Fruit fly (Drosophila melanogaster) whole organism, adult: Measurements from ENCODE around the gene ph-d.

Source experiments
- CG11617 ChIP-seq: fragments of 200-800 bp; sonication (Bioruptor generic); optimal IDR thresholded peaks from 2 replicates; lab custom pipeline; 2017; ENCODE audit warnings: mild to moderate bottlenecking, missing biosample characterization, missing genetic modification reagents, missing genetic modification characterization
- CG12768 ChIP-seq: fragments of 200-800 bp; sonication (Bioruptor generic); optimal IDR thresholded peaks from 2 replicates; lab custom pipeline; 2017; ENCODE audit warnings: missing biosample characterization, missing genetic modification characterization, mild to moderate bottlenecking, moderate library complexity, missing genetic modification reagents
- CG14711 ChIP-seq: fragments of 200-800 bp; sonication (Bioruptor generic); optimal IDR thresholded peaks from 2 replicates; lab custom pipeline; 2018; ENCODE audit warnings: missing biosample characterization, mild to moderate bottlenecking, missing genetic modification characterization, moderate library complexity
- CG1620 ChIP-seq: fragments of 200-800 bp; sonication (Bioruptor generic); optimal IDR thresholded peaks from 2 replicates; lab custom pipeline; 2016; ENCODE audit warnings: missing biosample characterization, missing genetic modification characterization
- CG33017 ChIP-seq: fragments of 200-800 bp; sonication (Bioruptor generic); optimal IDR thresholded peaks from 2 replicates; lab custom pipeline; 2018; ENCODE audit warnings: missing biosample characterization, mild to moderate bottlenecking, missing genetic modification characterization, moderate library complexity
- CG5204 ChIP-seq: fragments of 200-800 bp; sonication (Bioruptor generic); optimal IDR thresholded peaks from 2 replicates; lab custom pipeline; 2016; ENCODE audit warnings: missing biosample characterization, missing genetic modification characterization
- CG7045 ChIP-seq: fragments of 200-800 bp; sonication (Bioruptor generic); optimal IDR thresholded peaks from 2 replicates; lab custom pipeline; 2017; ENCODE audit warnings: missing biosample characterization, mild to moderate bottlenecking, missing genetic modification characterization
- CG7101 ChIP-seq: fragments of 200-800 bp; sonication (Bioruptor generic); optimal IDR thresholded peaks from 2 replicates; lab custom pipeline; 2018; ENCODE audit warnings: missing biosample characterization, mild to moderate bottlenecking, missing genetic modification characterization, moderate library complexity
- Clk ChIP-seq: fragments of 200-800 bp; sonication (Bioruptor generic); optimal IDR thresholded peaks from 2 replicates; lab custom pipeline; 2017; ENCODE audit warnings: missing biosample characterization, missing genetic modification characterization
- Crg-1 ChIP-seq: fragments of 200-800 bp; sonication (Bioruptor generic); optimal IDR thresholded peaks from 2 replicates; lab custom pipeline; 2016; ENCODE audit warnings: missing biosample characterization, missing genetic modification characterization
- Hr96 ChIP-seq: fragments of 200-800 bp; sonication (Bioruptor generic); optimal IDR thresholded peaks from 2 replicates; lab custom pipeline; 2016; ENCODE audit warnings: missing biosample characterization, missing genetic modification characterization
- Mnt ChIP-seq: fragments of 200-800 bp; sonication (Bioruptor generic); optimal IDR thresholded peaks from 2 replicates; lab custom pipeline; 2016; ENCODE audit warnings: missing biosample characterization, mild to moderate bottlenecking, missing genetic modification characterization
- bab1 ChIP-seq: fragments of 200-800 bp; sonication (Bioruptor generic); optimal IDR thresholded peaks from 3 replicates; lab custom pipeline; 2019; ENCODE audit warnings: missing biosample characterization, mild to moderate bottlenecking, missing genetic modification characterization, moderate library complexity
- cic ChIP-seq: fragments of 200-800 bp; sonication (Bioruptor generic); optimal IDR thresholded peaks from 2 replicates; lab custom pipeline; 2017; ENCODE audit warnings: missing biosample characterization, mild to moderate bottlenecking, missing genetic modification characterization, moderate library complexity
- cnc ChIP-seq, 2 experiments: fragments of >200 bp; optimal IDR thresholded peaks; 2 replicates each; lab custom pipeline; 2017
- kay ChIP-seq: fragments of 200-800 bp; sonication (Bioruptor generic); peaks from one replicate; lab custom pipeline; 2016; ENCODE audit warnings: missing biosample characterization, missing genetic modification characterization, borderline replicate concordance
- ovo ChIP-seq: fragments of 200-800 bp; sonication (Bioruptor generic); optimal IDR thresholded peaks from 2 replicates; lab custom pipeline; 2016; ENCODE audit warnings: missing biosample characterization, missing genetic modification characterization
- pad ChIP-seq: fragments of 200-800 bp; sonication (Bioruptor generic); optimal IDR thresholded peaks from 3 replicates; lab custom pipeline; 2017; ENCODE audit warnings: missing biosample characterization, missing genetic modification characterization, mild to moderate bottlenecking, moderate library complexity, missing genetic modification reagents
- tj ChIP-seq: fragments of 200-800 bp; sonication (Bioruptor generic); optimal IDR thresholded peaks from 3 replicates; lab custom pipeline; 2017; ENCODE audit warnings: missing biosample characterization, mild to moderate bottlenecking, missing genetic modification characterization, moderate library complexity
- toe ChIP-seq: fragments of 200-800 bp; sonication (Bioruptor generic); optimal IDR thresholded peaks from 2 replicates; lab custom pipeline; 2016; ENCODE audit warnings: missing biosample characterization, missing genetic modification characterization

Gene ph-d

DNA sequence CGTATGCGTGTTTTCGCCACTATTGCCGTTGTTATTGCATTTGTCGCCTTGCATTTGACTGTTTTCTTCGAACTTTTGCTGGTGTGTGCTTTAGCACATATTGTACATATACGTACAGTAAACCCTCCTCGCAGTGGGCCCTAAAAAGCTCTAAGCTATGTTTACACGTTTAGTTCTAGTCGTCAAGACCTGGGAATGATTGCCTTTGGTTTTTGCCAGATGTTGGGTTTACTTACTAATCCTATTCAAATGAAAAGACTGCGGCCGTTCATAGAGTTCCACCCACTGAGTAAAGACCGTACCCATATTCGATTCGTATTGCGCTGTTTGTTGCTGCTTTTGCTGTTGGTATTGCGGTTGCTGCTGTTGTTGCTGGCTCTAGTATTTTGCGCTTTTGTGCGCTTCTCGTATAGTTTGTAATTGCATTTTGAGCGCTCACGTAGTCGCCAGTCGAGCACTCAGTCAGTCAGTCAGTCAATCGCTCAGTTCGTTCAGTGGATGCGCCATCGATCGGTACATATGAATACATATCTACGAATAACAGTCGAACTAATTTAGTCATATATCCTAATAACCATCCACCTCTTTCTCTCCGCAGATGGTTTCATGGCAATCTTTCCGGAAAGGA, 15.2 kb downstream of the ph-d start:
- TF ChIP-seq CG33017 (tag; lab: Kevin White, UChicago) (peak; percentile 87), CG12768 (GFP tag; lab: Kevin White, UChicago) (peak; percentile 86), cic (GFP tag; lab: Kevin White, UChicago) (peak; percentile 93), CG1620 (GFP tag; lab: Kevin White, UChicago) (peak; percentile 80), CG14711 (peak; percentile 87), pad (GFP tag; lab: Kevin White, UChicago) (peak; percentile 74), Mnt (GFP tag; lab: Kevin White, UChicago) (peak; percentile 77), Hr96 (GFP tag; lab: Kevin White, UChicago) (peak; percentile 89), tj (GFP tag; lab: Kevin White, UChicago) (peak; percentile 68), CG11617 (GFP tag; lab: Kevin White, UChicago) (peak; percentile 89), bab1 (GFP tag; lab: Kevin White, UChicago) (peak; percentile 94), CG7045 (GFP tag; lab: Kevin White, UChicago) (peak; percentile 79), ovo (GFP tag; lab: Kevin White, UChicago) (peak; percentile 85), Crg-1 (GFP tag; lab: Kevin White, UChicago) (peak; percentile 72), kay (GFP tag; lab: Kevin White, UChicago) (no peak), CG5204 (GFP tag; lab: Kevin White, UChicago) (peak; percentile 66), cnc (optimal IDR thresholded peaks at IDR 0.05; lab: Kevin White, UChicago) (no peak), CG7101 (tag; lab: Kevin White, UChicago) (peak; percentile 95), toe (peak; percentile 72), Clk (GFP tag; lab: Kevin White, UChicago) (peak; percentile 66)

- TF ChIP-seq pad (GFP tag; lab: Kevin White, UChicago), result no peak
- TF ChIP-seq CG14711, result no peak
- no peak for TF ChIP-seq Mnt (GFP tag; lab: Kevin White, UChicago)
- TF ChIP-seq CG12768 (GFP tag; lab: Kevin White, UChicago), result no peak
- TF ChIP-seq Hr96 (GFP tag; lab: Kevin White, UChicago), result no peak
- TF ChIP-seq kay (GFP tag; lab: Kevin White, UChicago), result no peak
- no peak for TF ChIP-seq Crg-1 (GFP tag; lab: Kevin White, UChicago)
Observed at dm6 chrX:2106367-2106766, 16.7 kb downstream of the ph-d start.

dm6 chrX:2104365-2104764, 18.7 kb downstream of the ph-d start:
- no peak for TF ChIP-seq Mnt (GFP tag; lab: Kevin White, UChicago)
- TF ChIP-seq Hr96 (GFP tag; lab: Kevin White, UChicago), result no peak
- TF ChIP-seq CG7045 (GFP tag; lab: Kevin White, UChicago), result no peak
- TF ChIP-seq CG5204 (GFP tag; lab: Kevin White, UChicago), result no peak

dm6 chrX:2103859-2104258, 19.2 kb downstream of the ph-d start:
- TF ChIP-seq ovo (GFP tag; lab: Kevin White, UChicago), result no peak
- TF ChIP-seq Mnt (GFP tag; lab: Kevin White, UChicago), result no peak
- no peak for TF ChIP-seq CG11617 (GFP tag; lab: Kevin White, UChicago)
- TF ChIP-seq CG7101 (tag; lab: Kevin White, UChicago), result no peak
- TF ChIP-seq tj (GFP tag; lab: Kevin White, UChicago), result no peak
- no peak for TF ChIP-seq cnc (optimal IDR thresholded peaks at IDR 0.05; lab: Kevin White, UChicago)
- no peak for TF ChIP-seq cic (GFP tag; lab: Kevin White, UChicago)
- TF ChIP-seq Crg-1 (GFP tag; lab: Kevin White, UChicago), result no peak

- TF ChIP-seq CG7101 (tag; lab: Kevin White, UChicago) (no peak), CG14711 (peak; percentile 40), tj (GFP tag; lab: Kevin White, UChicago) (no peak), CG33017 (tag; lab: Kevin White, UChicago) (peak; percentile 8), Mnt (GFP tag; lab: Kevin White, UChicago) (no peak), Crg-1 (GFP tag; lab: Kevin White, UChicago) (no peak)
Observed at dm6 chrX:2098267-2098666, 24.8 kb downstream of the ph-d start.

DNA sequence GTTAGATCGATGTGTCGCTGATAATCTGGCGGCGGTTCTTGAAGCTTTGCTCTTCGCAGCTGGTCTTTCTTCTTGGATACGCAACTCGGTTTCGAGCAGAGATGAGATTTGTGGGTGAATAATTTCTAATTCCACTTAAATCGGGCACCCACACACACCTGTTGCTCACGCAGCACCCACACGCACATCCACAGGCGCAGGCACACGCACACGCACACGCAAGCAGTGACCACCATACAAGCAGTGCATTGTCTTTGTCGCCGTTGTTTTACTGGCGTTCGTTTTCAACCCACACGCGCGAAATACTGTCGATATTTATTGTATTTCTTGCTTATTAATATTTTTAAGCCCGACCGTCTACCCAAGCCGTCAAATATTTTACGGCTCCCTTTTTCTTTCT, 26.7 kb downstream of the ph-d start:
- TF ChIP-seq Crg-1 (GFP tag; lab: Kevin White, UChicago) (no peak), Clk (GFP tag; lab: Kevin White, UChicago) (no peak), pad (GFP tag; lab: Kevin White, UChicago) (no peak), kay (GFP tag; lab: Kevin White, UChicago) (no peak), ovo (GFP tag; lab: Kevin White, UChicago) (no peak), cic (GFP tag; lab: Kevin White, UChicago) (no peak), CG5204 (GFP tag; lab: Kevin White, UChicago) (no peak), CG1620 (GFP tag; lab: Kevin White, UChicago) (no peak), cnc (optimal IDR thresholded peaks at IDR 0.05; lab: Kevin White, UChicago) (no peak), Hr96 (GFP tag; lab: Kevin White, UChicago) (no peak), toe (no peak), CG12768 (GFP tag; lab: Kevin White, UChicago) (no peak), bab1 (GFP tag; lab: Kevin White, UChicago) (no peak), tj (GFP tag; lab: Kevin White, UChicago) (no peak), CG7045 (GFP tag; lab: Kevin White, UChicago) (no peak), CG33017 (tag; lab: Kevin White, UChicago) (no peak)
